Fruit fly (Drosophila melanogaster) whole organism, prepupa: Measurements from ENCODE around the gene CG8188.

Experiments used
- CG11902 ChIP-seq: fragments of 200-800 bp; sonication (Bioruptor generic); optimal IDR thresholded peaks from 3 replicates; lab custom pipeline; 2016; ENCODE audit warnings: missing biosample characterization, missing genetic modification characterization
- CG15336 ChIP-seq: fragments of 200-800 bp; sonication (Bioruptor generic); IDR thresholded peaks from 2 replicates; pipeline ENCODE4 v1.3.6; 2022; ENCODE audit warnings: missing biosample characterization, missing genetic modification characterization
- Lpt ChIP-seq: fragments of 200-800 bp; sonication (Bioruptor generic); optimal IDR thresholded peaks from 3 replicates; lab custom pipeline; 2016; ENCODE audit warnings: missing biosample characterization, missing genetic modification characterization
- Met ChIP-seq: fragments of 200-800 bp; sonication (Bioruptor generic); optimal IDR thresholded peaks from 3 replicates; lab custom pipeline; 2016; ENCODE audit warnings: missing biosample characterization, missing genetic modification characterization

dm6 chrX:17712995-17713739 lies 10.3 kb upstream of the CG8188 start:
- no peak for TF ChIP-seq Met (GFP tag; lab: Kevin White, UChicago)
- TF ChIP-seq Lpt (GFP tag; lab: Kevin White, UChicago), result no peak
- TF ChIP-seq CG15336, result peak; percentile 42
- TF ChIP-seq CG11902, result no peak
